Fruit fly (Drosophila melanogaster): Measurements from ENCODE around the gene BBS1.

DNA sequence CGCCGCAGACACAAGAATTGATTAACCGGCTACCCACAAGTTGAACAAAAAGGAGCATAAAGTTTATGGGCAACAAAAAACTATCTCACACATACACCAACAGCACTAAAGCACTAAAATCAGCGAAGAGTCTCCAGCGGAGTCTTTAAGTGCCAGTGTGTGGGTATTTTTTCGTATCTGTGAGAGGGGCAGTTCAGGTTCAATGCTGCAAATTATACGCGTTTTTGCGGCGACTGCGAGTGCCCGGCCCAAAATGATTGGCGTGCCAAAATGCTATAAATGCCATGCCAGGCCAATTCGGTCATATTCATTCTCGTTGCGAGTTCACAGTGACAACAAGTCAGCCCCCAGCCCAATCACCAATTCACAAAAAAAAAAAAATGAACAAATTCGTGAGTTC is 32.8 kb upstream of the BBS1 start, which contains the start of gene Cpr65Ec:
- TF ChIP-seq EcR (GFP tag; optimal IDR thresholded peaks at IDR 0.05) (no peak), Dll (optimal IDR thresholded peaks at IDR 0.05) (no peak)
